Fruit fly (Drosophila melanogaster): ENCODE results near the gene RYa-R.

DNA sequence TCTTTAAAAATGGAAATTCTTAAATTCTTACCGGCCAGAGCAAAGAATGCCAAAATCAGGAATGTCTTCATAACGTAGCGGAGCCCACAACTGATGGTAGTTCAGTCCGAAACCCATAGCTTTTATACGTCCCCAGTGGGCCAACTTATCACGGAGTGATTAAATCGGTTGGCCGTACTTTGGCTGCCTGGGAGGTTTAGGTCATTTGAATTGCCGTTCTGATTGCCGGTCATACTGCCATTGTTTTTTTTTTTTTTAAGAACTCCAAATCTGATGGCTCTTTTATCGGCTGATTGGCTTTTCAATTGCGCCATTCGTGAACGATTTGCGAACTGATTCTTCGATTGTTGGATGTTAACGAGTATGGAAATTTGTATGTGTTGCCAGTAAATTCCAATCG lies 26.3 kb downstream of the RYa-R start, which contains the start of gene CG6277:
- TF ChIP-seq salr (GFP tag; optimal IDR thresholded peaks at IDR 0.05) (no peak), Blimp-1 (GFP tag; optimal IDR thresholded peaks at IDR 0.05) (no peak), Hr38 (GFP tag; optimal IDR thresholded peaks at IDR 0.05) (no peak), fd59A (GFP tag; optimal IDR thresholded peaks at IDR 0.05) (no peak), CG32006 (GFP tag; optimal IDR thresholded peaks at IDR 0.05) (no peak), CG11902 (GFP tag; optimal IDR thresholded peaks at IDR 0.05) (no peak), Hr39 (GFP tag; optimal IDR thresholded peaks at IDR 0.05) (no peak), ss (GFP tag; optimal IDR thresholded peaks at IDR 0.05) (no peak), lz (GFP tag; optimal IDR thresholded peaks at IDR 0.05) (no peak), Lpt (GFP tag; optimal IDR thresholded peaks at IDR 0.05) (no peak), CG3032 (tag; optimal IDR thresholded peaks at IDR 0.05) (no peak), Eip93F (GFP tag; optimal IDR thresholded peaks at IDR 0.05) (no peak), achi (GFP tag; optimal IDR thresholded peaks at IDR 0.05) (no peak), CG6854 (GFP tag; optimal IDR thresholded peaks at IDR 0.05) (no peak)
